Worm (Caenorhabditis elegans) whole organism, L1 larva: ENCODE measurements around the gene M163.5.

Source experiments
- F16B12.6 ChIP-seq: fragments of 150-350 bp; optimal IDR thresholded peaks from 2 replicates; lab custom pipeline; 2014; ENCODE audit warnings: missing biosample characterization, missing genetic modification characterization
- ceh-88 ChIP-seq: fragments of 200-800 bp; sonication (Bioruptor generic); IDR thresholded peaks from 2 replicates; pipeline ENCODE4 v1.3.6; 2022; ENCODE audit warnings: missing genetic modification characterization, missing compliant biosample characterization
- ceh-90 ChIP-seq: sonication (generic microtip); optimal IDR thresholded peaks from 2 replicates; lab custom pipeline; 2016; ENCODE audit warnings: missing genetic modification characterization, missing compliant biosample characterization
- dpl-1 ChIP-seq, 3 experiments: fragments of 150-350 bp in 2 of 3; sonication (generic microtip) in 1 of 3; optimal IDR thresholded peaks; 2 replicates each; lab custom pipeline; 2014 to 2017; ENCODE audit warnings: missing biosample characterization in 3 of 3, missing genetic modification characterization in 3 of 3, missing genetic modification reagents in 3 of 3
- efl-1 ChIP-seq, 4 experiments: fragments of 150-350 bp; optimal IDR thresholded peaks in 3 of 4; peaks in 1 of 4; 1 replicate in 1 of 4; 2 replicates in 3 of 4; lab custom pipeline; 2014; ENCODE audit warnings: missing biosample characterization in 2 of 4, missing genetic modification characterization in 2 of 4, missing genetic modification reagents in 2 of 4
- egl-27 ChIP-seq, 2 experiments: fragments of 150-350 bp in 1 of 2; sonication (generic microtip); optimal IDR thresholded peaks; 3 replicates each; lab custom pipeline; 2017 to 2018; ENCODE audit warnings: missing biosample characterization in 2 of 2, missing genetic modification characterization in 2 of 2, missing genetic modification reagents in 2 of 2
- elt-3 ChIP-seq, 6 experiments: fragments of 150-350 bp in 1 of 6; sonication (generic microtip); optimal IDR thresholded peaks; 2 replicates each; lab custom pipeline; 2017 to 2018; ENCODE audit warnings: missing biosample characterization in 6 of 6, missing genetic modification characterization in 6 of 6, inconsistent platforms in 1 of 6
- fkh-8 ChIP-seq: sonication (generic microtip); optimal IDR thresholded peaks from 2 replicates; lab custom pipeline; 2016; ENCODE audit warnings: mild to moderate bottlenecking, missing genetic modification characterization, missing compliant biosample characterization
- fos-1 ChIP-seq: fragments of 150-350 bp; optimal IDR thresholded peaks from 2 replicates; lab custom pipeline; 2014; ENCODE audit warnings: missing biosample characterization, missing genetic modification characterization
- irx-1 ChIP-seq: sonication (generic microtip); optimal IDR thresholded peaks from 2 replicates; lab custom pipeline; 2016; ENCODE audit warnings: missing genetic modification characterization, missing compliant biosample characterization
- lin-14 ChIP-seq: fragments of 200-800 bp; sonication (Bioruptor generic); optimal IDR thresholded peaks from 2 replicates; lab custom pipeline; 2018; ENCODE audit warnings: mild to moderate bottlenecking, missing genetic modification characterization, moderate library complexity, missing compliant biosample characterization
- lin-35 ChIP-seq, 2 experiments: fragments of 150-350 bp; optimal IDR thresholded peaks; 2 replicates each; lab custom pipeline; 2014; ENCODE audit warnings: missing biosample characterization in 2 of 2, missing genetic modification characterization in 2 of 2, missing genetic modification reagents in 2 of 2
- lin-39 ChIP-seq: fragments of 150-350 bp; optimal IDR thresholded peaks from 2 replicates; lab custom pipeline; 2014; ENCODE audit warnings: missing biosample characterization, missing genetic modification reagents, missing genetic modification characterization
- lir-3 ChIP-seq: sonication (generic microtip); optimal IDR thresholded peaks from 2 replicates; lab custom pipeline; 2016; ENCODE audit warnings: mild to moderate bottlenecking, missing genetic modification characterization, moderate library complexity, missing compliant biosample characterization; ENCODE audit not compliant: poor library complexity
- lsy-2 ChIP-seq, 2 experiments: fragments of 150-350 bp; optimal IDR thresholded peaks; 2 replicates each; lab custom pipeline; 2014; ENCODE audit warnings: missing biosample characterization in 2 of 2, missing genetic modification characterization in 2 of 2
- mab-9 ChIP-seq: fragments of 200-800 bp; sonication (Bioruptor generic); IDR thresholded peaks from 2 replicates; pipeline ENCODE4 v1.3.6; 2022; ENCODE audit warnings: missing genetic modification reagents, missing genetic modification characterization, missing compliant biosample characterization
- mep-1 ChIP-seq: fragments of 150-350 bp; optimal IDR thresholded peaks from 2 replicates; lab custom pipeline; 2014; ENCODE audit warnings: missing biosample characterization, missing genetic modification characterization
- nhr-11 ChIP-seq: fragments of 150-350 bp; optimal IDR thresholded peaks from 2 replicates; lab custom pipeline; 2014; ENCODE audit warnings: missing biosample characterization, missing genetic modification characterization
- nhr-19 ChIP-seq: fragments of 200-800 bp; sonication (Bioruptor generic); conservative IDR thresholded peaks from 2 replicates; pipeline ENCODE4 v1.3.6; 2022; ENCODE audit warnings: missing genetic modification characterization, missing compliant biosample characterization
- nhr-237 ChIP-seq: fragments of 150-350 bp; optimal IDR thresholded peaks from 2 replicates; lab custom pipeline; 2014; ENCODE audit warnings: missing biosample characterization, missing genetic modification characterization
- nhr-47 ChIP-seq: sonication (generic microtip); optimal IDR thresholded peaks from 2 replicates; lab custom pipeline; 2016; ENCODE audit warnings: mild to moderate bottlenecking, missing genetic modification characterization, moderate library complexity, missing compliant biosample characterization
- nhr-71 ChIP-seq: sonication (generic microtip); optimal IDR thresholded peaks from 2 replicates; lab custom pipeline; 2016; ENCODE audit warnings: mild to moderate bottlenecking, missing genetic modification characterization, moderate library complexity, missing compliant biosample characterization
- nhr-76 ChIP-seq: sonication (generic microtip); optimal IDR thresholded peaks from 2 replicates; lab custom pipeline; 2017; ENCODE audit warnings: missing biosample characterization, missing genetic modification characterization
- nhr-77 ChIP-seq: fragments of 150-350 bp; optimal IDR thresholded peaks from 2 replicates; lab custom pipeline; 2014; ENCODE audit warnings: missing biosample characterization, missing genetic modification characterization
- nhr-84 ChIP-seq: sonication (generic microtip); optimal IDR thresholded peaks from 2 replicates; lab custom pipeline; 2017; ENCODE audit warnings: missing biosample characterization, missing genetic modification characterization
- nhr-90 ChIP-seq: sonication (generic microtip); optimal IDR thresholded peaks from 2 replicates; lab custom pipeline; 2016; ENCODE audit warnings: mild to moderate bottlenecking, missing genetic modification characterization, missing compliant biosample characterization; ENCODE audit not compliant: poor library complexity
- pag-3 ChIP-seq: sonication (generic microtip); optimal IDR thresholded peaks from 2 replicates; lab custom pipeline; 2017; ENCODE audit warnings: missing genetic modification characterization, mild to moderate bottlenecking, missing compliant biosample characterization, antibody characterized with exemption, borderline replicate concordance; ENCODE audit not compliant: insufficient read depth
- pax-3 ChIP-seq: fragments of 200-800 bp; sonication (Bioruptor generic); optimal IDR thresholded peaks from 2 replicates; lab custom pipeline; 2018; ENCODE audit warnings: mild to moderate bottlenecking, missing genetic modification characterization, moderate library complexity, missing compliant biosample characterization
- pqm-1 ChIP-seq: sonication (generic microtip); optimal IDR thresholded peaks from 3 replicates; lab custom pipeline; 2017; ENCODE audit warnings: missing biosample characterization, missing genetic modification characterization
- rnt-1 ChIP-seq: sonication (generic microtip); optimal IDR thresholded peaks from 2 replicates; lab custom pipeline; 2016; ENCODE audit warnings: mild to moderate bottlenecking, missing genetic modification characterization, moderate library complexity, missing compliant biosample characterization
- sox-4 ChIP-seq: sonication (generic microtip); optimal IDR thresholded peaks from 2 replicates; lab custom pipeline; 2016; ENCODE audit warnings: missing genetic modification characterization, missing compliant biosample characterization
- swsn-7 ChIP-seq: sonication (generic microtip); optimal IDR thresholded peaks from 2 replicates; lab custom pipeline; 2016; ENCODE audit warnings: missing genetic modification characterization, missing compliant biosample characterization
- tlp-1 ChIP-seq: fragments of 150-350 bp; optimal IDR thresholded peaks from 2 replicates; lab custom pipeline; 2014; ENCODE audit warnings: missing biosample characterization, missing genetic modification characterization
- unc-130 ChIP-seq: fragments of 150-350 bp; optimal IDR thresholded peaks from 2 replicates; lab custom pipeline; 2017; ENCODE audit warnings: missing biosample characterization, missing genetic modification characterization, inconsistent platforms
- unc-30 ChIP-seq: sonication (generic microtip); optimal IDR thresholded peaks from 2 replicates; lab custom pipeline; 2017; ENCODE audit warnings: missing biosample characterization, missing genetic modification characterization
- unc-86 ChIP-seq: sonication (generic microtip); optimal IDR thresholded peaks from 2 replicates; lab custom pipeline; 2016; ENCODE audit warnings: missing genetic modification characterization, missing compliant biosample characterization
- vab-15 ChIP-seq: sonication (generic microtip); optimal IDR thresholded peaks from 2 replicates; lab custom pipeline; 2017; ENCODE audit warnings: missing genotype, mild to moderate bottlenecking, missing genetic modification characterization, missing compliant biosample characterization
- zag-1 ChIP-seq: fragments of 150-350 bp; optimal IDR thresholded peaks from 2 replicates; lab custom pipeline; 2014; ENCODE audit warnings: missing biosample characterization, missing genetic modification characterization

Gene M163.5

DNA sequence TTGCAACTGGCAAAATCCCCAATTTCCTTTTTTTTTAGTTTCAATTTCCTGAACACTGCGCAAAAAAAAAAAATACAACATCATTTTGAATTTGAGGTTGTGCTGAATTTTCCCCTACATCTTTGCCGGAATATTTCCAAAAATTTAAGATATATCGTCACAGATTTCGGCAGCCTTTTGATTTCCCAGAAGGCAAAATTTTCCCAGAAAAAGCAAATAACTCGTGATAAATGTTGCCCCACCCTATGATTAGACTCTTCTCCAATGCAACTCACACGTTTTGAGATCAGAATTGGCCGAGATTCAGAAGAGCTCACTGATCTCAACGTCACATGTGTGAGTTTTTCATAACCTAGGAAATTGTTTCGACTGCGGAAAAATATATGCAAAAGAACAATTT is 18.6 kb downstream of the M163.5 start:
- TF ChIP-seq swsn-7 (tag; lab: Kevin White, UChicago) (peak; percentile 16), tlp-1 (tag; lab: Kevin White, UChicago) (no peak), unc-86 (tag; lab: Kevin White, UChicago) (no peak), unc-130 (tag; lab: Kevin White, UChicago) (no peak), nhr-47 (tag; lab: Kevin White, UChicago) (peak; percentile 66), lin-39 (tag; lab: Kevin White, UChicago) (no peak), F16B12.6 (no peak), nhr-90 (no peak), fkh-8 (tag; lab: Kevin White, UChicago) (peak; percentile 90), nhr-76 (tag; lab: Kevin White, UChicago) (no peak), egl-27 (tag; optimal IDR thresholded peaks at IDR 0.05; lab: Kevin White, UChicago) (no peak), nhr-77 (tag; lab: Kevin White, UChicago) (no peak), zag-1 (tag; lab: Kevin White, UChicago) (no peak), fos-1 (tag; lab: Kevin White, UChicago) (peak; percentile 1), lin-35 (GFP tag; optimal IDR thresholded peaks at IDR 0.05; lab: Kevin White, UChicago) (no peak), lir-3 (tag; lab: Kevin White, UChicago) (no peak), nhr-11 (tag; lab: Kevin White, UChicago) (peak; percentile 8), vab-15 (tag; lab: Kevin White, UChicago) (no peak), pax-3 (tag; lab: Kevin White, UChicago) (peak; percentile 33), nhr-71 (tag; lab: Kevin White, UChicago) (peak; percentile 71)

DNA sequence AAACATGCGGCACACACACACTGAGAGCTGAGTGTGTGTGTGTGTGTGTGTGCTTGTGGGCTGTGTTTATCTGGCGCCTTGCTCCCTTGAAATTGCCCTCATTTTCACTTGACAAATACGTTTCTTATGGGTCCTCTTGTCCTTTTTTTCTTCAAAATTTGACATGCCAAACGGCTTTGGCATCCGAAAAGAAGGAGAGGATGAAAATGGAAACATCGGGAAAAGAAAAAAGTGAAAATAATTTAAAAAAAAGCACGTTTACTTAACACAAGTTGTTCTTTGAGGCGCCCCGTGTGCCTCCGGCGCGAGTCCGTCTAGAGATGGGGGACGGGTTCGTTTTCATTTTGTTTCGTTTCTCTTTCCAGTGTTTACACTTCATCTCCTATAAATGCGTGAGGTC is 21.2 kb downstream of the M163.5 start:
- TF ChIP-seq nhr-84 (no peak), lin-14 (GFP tag; lab: Kevin White, UChicago) (peak; percentile 73), rnt-1 (tag; lab: Kevin White, UChicago) (peak; percentile 16)

DNA sequence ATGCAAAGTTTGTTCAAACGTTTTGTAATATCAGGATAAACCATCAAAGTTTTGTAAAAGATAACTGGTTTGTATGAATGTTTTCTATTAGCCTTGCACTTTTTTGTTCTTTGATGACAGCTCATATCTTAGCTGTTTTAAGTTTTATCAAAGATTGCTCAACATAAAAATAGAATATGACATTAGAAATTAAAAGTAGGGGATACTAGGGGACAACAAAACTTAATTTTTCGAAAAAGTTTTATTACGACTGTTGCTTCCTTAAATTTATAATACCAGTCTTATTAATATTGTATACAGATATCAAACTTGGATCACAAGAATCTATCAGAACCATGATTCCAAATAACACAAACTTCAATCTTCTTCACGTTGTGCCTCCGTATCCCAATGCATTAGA is 21.9 kb downstream of the M163.5 start, which contains the start of gene ztf-14:
ztf-14 (plus strand) TSS at position 301 of the 400 bp plus-strand sequence.
- TF ChIP-seq sox-4 = no peak
- no peak for TF ChIP-seq efl-1 (optimal IDR thresholded peaks at IDR 0.05; lab: Kevin White, UChicago)
- peak in 1 of 2 experiments; percentile 15 for TF ChIP-seq efl-1 (GFP tag; optimal IDR thresholded peaks at IDR 0.05 in 1 of 2; lab: Kevin White, UChicago)

DNA sequence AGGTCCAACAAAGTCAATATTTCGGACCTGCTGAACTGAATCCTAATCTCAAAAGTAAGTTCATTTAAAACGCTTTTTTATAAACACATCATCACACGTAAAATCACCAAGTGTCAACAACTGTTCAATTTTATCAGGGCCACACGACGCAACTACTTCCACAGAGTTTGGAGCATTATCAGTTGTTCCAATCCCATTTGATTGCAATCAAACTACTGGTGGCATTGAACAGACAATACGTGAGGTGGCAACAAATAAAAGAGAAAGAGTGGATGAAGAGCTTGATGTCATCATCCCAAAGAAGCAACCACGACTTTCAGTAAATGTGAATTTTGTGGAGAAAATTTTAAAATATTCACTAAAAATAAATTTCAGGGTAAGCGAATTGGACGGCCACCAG is 22.7 kb downstream of the M163.5 start:
- TF ChIP-seq nhr-71 (tag; lab: Kevin White, UChicago) (peak; percentile 22), nhr-19 (GFP tag; lab: Robert Waterston, UW) (no peak), lin-14 (GFP tag; lab: Kevin White, UChicago) (peak; percentile 61), ceh-90 (tag; lab: Kevin White, UChicago) (no peak), rnt-1 (tag; lab: Kevin White, UChicago) (peak; percentile 30), unc-130 (tag; lab: Kevin White, UChicago) (peak; percentile 64)

DNA sequence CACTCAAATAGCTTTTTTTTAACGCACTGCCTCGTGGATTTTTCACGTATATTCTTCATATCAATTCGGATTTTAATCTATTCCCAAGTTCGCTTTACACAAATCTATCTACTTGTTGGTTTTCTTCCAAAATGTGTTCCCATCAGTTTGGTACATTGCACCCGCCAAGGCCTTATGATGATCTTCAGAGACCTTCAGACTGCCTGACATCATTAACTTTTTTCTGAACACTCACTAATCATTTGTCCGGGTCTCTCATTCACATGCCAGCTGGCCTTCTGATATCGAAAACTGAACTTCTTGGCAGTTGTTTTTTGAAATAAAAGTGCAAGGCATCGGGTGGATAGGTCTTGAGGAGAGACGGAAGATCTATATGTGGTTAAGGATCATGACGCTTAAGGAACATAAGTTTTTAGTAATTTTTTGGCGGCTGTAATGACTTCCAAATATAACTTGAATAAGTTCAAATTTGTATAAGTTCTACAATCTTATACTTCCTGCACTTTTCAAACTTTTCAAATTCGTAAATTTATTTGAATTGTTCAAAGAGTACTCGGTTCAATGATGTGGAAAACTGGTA is 26.1 kb downstream of the M163.5 start:
- no peak for TF ChIP-seq efl-1 (optimal IDR thresholded peaks at IDR 0.05; lab: Kevin White, UChicago)
- TF ChIP-seq efl-1 (GFP tag; optimal IDR thresholded peaks at IDR 0.05 in 1 of 2; lab: Kevin White, UChicago) = peak in 1 of 2 experiments; percentile 3
- TF ChIP-seq nhr-237 (tag; lab: Kevin White, UChicago) = no peak
- no peak for TF ChIP-seq unc-30
- no peak for TF ChIP-seq pax-3 (tag; lab: Kevin White, UChicago)
- no peak for TF ChIP-seq dpl-1 (GFP tag; optimal IDR thresholded peaks at IDR 0.05; lab: Kevin White, UChicago)
- TF ChIP-seq mep-1 (tag; lab: Kevin White, UChicago) = peak; percentile 30
- peak; percentile 50 for TF ChIP-seq pag-3
- TF ChIP-seq nhr-19 (GFP tag; lab: Robert Waterston, UW) = no peak
- no peak for TF ChIP-seq pqm-1 (tag; lab: Kevin White, UChicago)
- TF ChIP-seq F16B12.6 = no peak
- peak in 1 of 6 experiments; percentile 46 for TF ChIP-seq elt-3 (tag; optimal IDR thresholded peaks at IDR 0.05; lab: Kevin White, UChicago)
- no peak for TF ChIP-seq irx-1 (tag; lab: Kevin White, UChicago)
- TF ChIP-seq ceh-88 (GFP tag; lab: Robert Waterston, UW) = no peak
- TF ChIP-seq lsy-2 (tag; optimal IDR thresholded peaks at IDR 0.05; lab: Kevin White, UChicago) = no peak
- no peak for TF ChIP-seq nhr-11 (tag; lab: Kevin White, UChicago)
- TF ChIP-seq rnt-1 (tag; lab: Kevin White, UChicago) = no peak
- TF ChIP-seq mab-9 (GFP tag; lab: Robert Waterston, UW) = no peak
